Worm (Caenorhabditis elegans) whole organism, L1 larva: ENCODE measurements around the gene ilcr-1.

Experiments used
- blmp-1 ChIP-seq: fragments of 150-350 bp; optimal IDR thresholded peaks from 2 replicates; lab custom pipeline; 2014; ENCODE audit warnings: missing biosample characterization, missing genetic modification characterization
- fkh-10 ChIP-seq: sonication (generic microtip); optimal IDR thresholded peaks from 2 replicates; lab custom pipeline; 2017; ENCODE audit warnings: missing biosample characterization, missing genetic modification reagents, missing genetic modification characterization
- fos-1 ChIP-seq: fragments of 150-350 bp; optimal IDR thresholded peaks from 2 replicates; lab custom pipeline; 2014; ENCODE audit warnings: missing biosample characterization, missing genetic modification characterization
- hlh-4 ChIP-seq: sonication (generic microtip); optimal IDR thresholded peaks from 2 replicates; lab custom pipeline; 2016; ENCODE audit warnings: mild to moderate bottlenecking, missing genetic modification characterization, missing compliant biosample characterization
- mab-9 ChIP-seq: fragments of 200-800 bp; sonication (Bioruptor generic); IDR thresholded peaks from 2 replicates; pipeline ENCODE4 v1.3.6; 2022; ENCODE audit warnings: missing genetic modification reagents, missing genetic modification characterization, missing compliant biosample characterization
- nhr-12 ChIP-seq: sonication (generic microtip); optimal IDR thresholded peaks from 2 replicates; lab custom pipeline; 2017; ENCODE audit warnings: missing biosample characterization, missing genetic modification characterization
- nhr-20 ChIP-seq: sonication (generic microtip); optimal IDR thresholded peaks from 2 replicates; lab custom pipeline; 2016; ENCODE audit warnings: mild to moderate bottlenecking, missing genetic modification characterization, missing compliant biosample characterization
- nhr-77 ChIP-seq: fragments of 150-350 bp; optimal IDR thresholded peaks from 2 replicates; lab custom pipeline; 2014; ENCODE audit warnings: missing biosample characterization, missing genetic modification characterization
- nhr-84 ChIP-seq: sonication (generic microtip); optimal IDR thresholded peaks from 2 replicates; lab custom pipeline; 2017; ENCODE audit warnings: missing biosample characterization, missing genetic modification characterization
- pag-3 ChIP-seq: sonication (generic microtip); optimal IDR thresholded peaks from 2 replicates; lab custom pipeline; 2017; ENCODE audit warnings: missing genetic modification characterization, mild to moderate bottlenecking, missing compliant biosample characterization, antibody characterized with exemption, borderline replicate concordance; ENCODE audit not compliant: insufficient read depth
- tlp-1 ChIP-seq: fragments of 150-350 bp; optimal IDR thresholded peaks from 2 replicates; lab custom pipeline; 2014; ENCODE audit warnings: missing biosample characterization, missing genetic modification characterization
- xbp-1 ChIP-seq: sonication (generic microtip); optimal IDR thresholded peaks from 2 replicates; lab custom pipeline; 2016; ENCODE audit warnings: missing genetic modification characterization, missing compliant biosample characterization
- ztf-4 ChIP-seq: fragments of 150-350 bp; optimal IDR thresholded peaks from 2 replicates; lab custom pipeline; 2014; ENCODE audit warnings: missing biosample characterization, missing genetic modification characterization

- TF ChIP-seq nhr-77 (tag; lab: Kevin White, UChicago) (no peak), ztf-4 (tag; lab: Kevin White, UChicago) (no peak), fkh-10 (GFP tag; lab: Kevin White, UChicago) (no peak), nhr-84 (tag; lab: Kevin White, UChicago) (no peak), tlp-1 (no peak), xbp-1 (tag; lab: Kevin White, UChicago) (no peak), hlh-4 (tag; lab: Kevin White, UChicago) (no peak), nhr-12 (tag; lab: Kevin White, UChicago) (no peak), pag-3 (tag; lab: Kevin White, UChicago) (no peak), nhr-20 (tag; lab: Kevin White, UChicago) (no peak), blmp-1 (no peak), mab-9 (GFP tag; lab: Robert Waterston, UW) (no peak), fos-1 (tag; lab: Kevin White, UChicago) (no peak)
Observed at ce11 chrIV:14276160-14276559, at the start of gene ilcr-1.
